Worm (Caenorhabditis elegans) whole organism, late embryonic: ENCODE data around the gene clh-4.

Experiments
- K09A11.1 ChIP-seq: sonication (generic microtip); optimal IDR thresholded peaks from 2 replicates; lab custom pipeline; 2017; ENCODE audit warnings: antibody characterized with exemption, mild to moderate bottlenecking, missing genetic modification characterization, missing compliant biosample characterization; ENCODE audit not compliant: insufficient read depth
- Y22D7AL.16 ChIP-seq: sonication (generic microtip); optimal IDR thresholded peaks from 2 replicates; lab custom pipeline; 2016; ENCODE audit warnings: missing genetic modification characterization, missing compliant biosample characterization
- ama-1 ChIP-seq: fragments of 150-350 bp; optimal IDR thresholded peaks from 2 replicates; lab custom pipeline; 2014
- ceh-14 ChIP-seq: sonication (generic microtip); optimal IDR thresholded peaks from 2 replicates; lab custom pipeline; 2016; ENCODE audit warnings: missing genotype, missing genetic modification characterization, missing compliant biosample characterization
- ceh-18 ChIP-seq: sonication (generic microtip); optimal IDR thresholded peaks from 2 replicates; lab custom pipeline; 2016; ENCODE audit warnings: missing genetic modification characterization, missing compliant biosample characterization
- ceh-19 ChIP-seq: fragments of 200-800 bp; sonication (Bioruptor generic); optimal IDR thresholded peaks from 2 replicates; lab custom pipeline; 2018; ENCODE audit warnings: mild to moderate bottlenecking, missing genetic modification characterization, missing compliant biosample characterization
- ceh-2 ChIP-seq: sonication (generic microtip); optimal IDR thresholded peaks from 2 replicates; lab custom pipeline; 2016; ENCODE audit warnings: missing genotype, missing genetic modification characterization, missing compliant biosample characterization
- ceh-31 ChIP-seq: sonication (generic microtip); optimal IDR thresholded peaks from 2 replicates; lab custom pipeline; 2016; ENCODE audit warnings: missing genetic modification characterization, missing compliant biosample characterization
- ceh-45 ChIP-seq: fragments of 200-800 bp; sonication (Bioruptor generic); IDR thresholded peaks from 2 replicates; pipeline ENCODE4 v1.3.6; 2022; ENCODE audit warnings: missing genetic modification reagents, missing genetic modification characterization, missing compliant biosample characterization
- ceh-48 ChIP-seq: sonication (generic microtip); optimal IDR thresholded peaks from 2 replicates; lab custom pipeline; 2016; ENCODE audit warnings: missing genetic modification characterization, inconsistent platforms, missing compliant biosample characterization
- che-1 ChIP-seq: sonication (generic microtip); optimal IDR thresholded peaks from 2 replicates; lab custom pipeline; 2016; ENCODE audit warnings: mild to moderate bottlenecking, missing genetic modification characterization, missing compliant biosample characterization
- dve-1 ChIP-seq: sonication (generic microtip); optimal IDR thresholded peaks from 2 replicates; lab custom pipeline; 2017; ENCODE audit warnings: antibody characterized with exemption, mild to moderate bottlenecking, missing genetic modification characterization, missing compliant biosample characterization
- elt-4 ChIP-seq: sonication (generic microtip); optimal IDR thresholded peaks from 2 replicates; lab custom pipeline; 2016; ENCODE audit warnings: missing genetic modification characterization, missing compliant biosample characterization
- gmeb-2 ChIP-seq: sonication (generic microtip); optimal IDR thresholded peaks from 2 replicates; lab custom pipeline; 2016; ENCODE audit warnings: missing genetic modification characterization, inconsistent platforms, missing compliant biosample characterization
- hlh-13 ChIP-seq: fragments of 200-800 bp; sonication (Bioruptor generic); optimal IDR thresholded peaks from 2 replicates; lab custom pipeline; 2018; ENCODE audit warnings: mild to moderate bottlenecking, missing genetic modification characterization, missing compliant biosample characterization
- hlh-15 ChIP-seq: sonication (generic microtip); optimal IDR thresholded peaks from 2 replicates; lab custom pipeline; 2016; ENCODE audit warnings: missing genetic modification characterization, missing compliant biosample characterization
- hlh-30 ChIP-seq: sonication (generic microtip); optimal IDR thresholded peaks from 2 replicates; lab custom pipeline; 2017; ENCODE audit warnings: antibody characterized with exemption, missing genetic modification characterization, missing compliant biosample characterization; ENCODE audit not compliant: insufficient read depth
- hlh-6 ChIP-seq: sonication (generic microtip); optimal IDR thresholded peaks from 2 replicates; lab custom pipeline; 2016; ENCODE audit warnings: missing genotype, missing genetic modification characterization, missing compliant biosample characterization
- lin-11 ChIP-seq: fragments of 200-800 bp; sonication (Bioruptor generic); optimal IDR thresholded peaks from 2 replicates; lab custom pipeline; 2018; ENCODE audit warnings: mild to moderate bottlenecking, missing genetic modification characterization, missing compliant biosample characterization
- nhr-11 ChIP-seq: fragments of 150-350 bp; optimal IDR thresholded peaks from 2 replicates; lab custom pipeline; 2014; ENCODE audit warnings: missing biosample characterization, missing genetic modification characterization
- npax-4 ChIP-seq: sonication (generic microtip); optimal IDR thresholded peaks from 2 replicates; lab custom pipeline; 2016; ENCODE audit warnings: missing genetic modification characterization, missing compliant biosample characterization
- pax-1 ChIP-seq: fragments of 150-350 bp; optimal IDR thresholded peaks from 2 replicates; lab custom pipeline; 2014; ENCODE audit warnings: missing biosample characterization, missing genetic modification characterization
- pha-4 ChIP-seq: fragments of 150-350 bp; optimal IDR thresholded peaks from 2 replicates; lab custom pipeline; 2018; ENCODE audit warnings: missing biosample characterization, missing genetic modification reagents, missing genetic modification characterization
- pros-1 ChIP-seq: fragments of 150-350 bp; optimal IDR thresholded peaks from 2 replicates; lab custom pipeline; 2014; ENCODE audit warnings: missing biosample characterization, missing genetic modification reagents, missing genetic modification characterization
- ref-2 ChIP-seq: sonication (generic microtip); optimal IDR thresholded peaks from 2 replicates; lab custom pipeline; 2016; ENCODE audit warnings: missing genetic modification characterization, missing compliant biosample characterization
- rnt-1 ChIP-seq: sonication (generic microtip); optimal IDR thresholded peaks from 2 replicates; lab custom pipeline; 2016; ENCODE audit warnings: missing genetic modification characterization, missing compliant biosample characterization
- sox-4 ChIP-seq: sonication (generic microtip); optimal IDR thresholded peaks from 2 replicates; lab custom pipeline; 2017; ENCODE audit warnings: mild to moderate bottlenecking, missing genetic modification characterization, inconsistent platforms, missing compliant biosample characterization
- syd-9 ChIP-seq: sonication (generic microtip); optimal IDR thresholded peaks from 2 replicates; lab custom pipeline; 2016; ENCODE audit warnings: mild to moderate bottlenecking, missing genetic modification characterization, moderate library complexity, missing compliant biosample characterization
- tbx-7 ChIP-seq: sonication (generic microtip); optimal IDR thresholded peaks from 2 replicates; lab custom pipeline; 2016; ENCODE audit warnings: missing genotype, missing genetic modification characterization, missing compliant biosample characterization
- ttx-3 ChIP-seq: sonication (generic microtip); optimal IDR thresholded peaks from 2 replicates; lab custom pipeline; 2016; ENCODE audit warnings: missing genetic modification reagents, missing genetic modification characterization, missing compliant biosample characterization
- unc-3 ChIP-seq, 2 experiments: fragments of 200-800 bp in 1 of 2; sonication (Bioruptor generic) in 1 of 2; sonication (generic microtip) in 1 of 2; conservative IDR thresholded peaks in 1 of 2; optimal IDR thresholded peaks in 1 of 2; 2 replicates each; pipeline versions ENCODE4 v1.3.6 to Lab custom; 2016 to 2022; ENCODE audit warnings: missing compliant biosample characterization in 2 of 2, missing genetic modification characterization in 2 of 2, missing genetic modification reagents in 1 of 2
- zip-5 ChIP-seq: sonication (generic microtip); optimal IDR thresholded peaks from 2 replicates; lab custom pipeline; 2016; ENCODE audit warnings: missing genetic modification characterization, missing compliant biosample characterization
- ztf-16 ChIP-seq: sonication (generic microtip); optimal IDR thresholded peaks from 2 replicates; lab custom pipeline; 2017; ENCODE audit warnings: missing genetic modification characterization, missing compliant biosample characterization

clh-4 gene

ce11 chrX:4100473-4100872 lies at the start of gene clh-4:
clh-4 (minus strand) TSS chrX:4100573.
- TF ChIP-seq ceh-14 (tag; lab: Kevin White, UChicago) (no peak), ztf-16 (tag; lab: Kevin White, UChicago) (no peak), zip-5 (no peak), dve-1 (tag; lab: Kevin White, UChicago) (no peak), gmeb-2 (no peak), syd-9 (tag; lab: Kevin White, UChicago) (no peak), ceh-31 (tag; lab: Kevin White, UChicago) (no peak), ama-1 (lab: Kevin White, UChicago) (no peak)
- TF ChIP-seq, all 69 proteins: peak for 0

- no peak for TF ChIP-seq ceh-18 (tag; lab: Kevin White, UChicago)
- TF ChIP-seq, all 69 proteins: peak for 0
Observed at ce11 chrX:4148449-4149031, 48.2 kb upstream of the clh-4 start.

ce11 chrX:4147600-4148448 lies 47.5 kb upstream of the clh-4 start:
- TF ChIP-seq Y22D7AL.16, result no peak
- no peak for TF ChIP-seq rnt-1 (tag; lab: Kevin White, UChicago)
- no peak for TF ChIP-seq ceh-45 (GFP tag; lab: Robert Waterston, UW)
- no peak for TF ChIP-seq pros-1
- no peak for TF ChIP-seq nhr-11 (tag; lab: Kevin White, UChicago)
- no peak for TF ChIP-seq npax-4 (tag; lab: Kevin White, UChicago)
- no peak for TF ChIP-seq hlh-6 (tag; lab: Kevin White, UChicago)
- TF ChIP-seq ref-2, result no peak
- TF ChIP-seq unc-3 (GFP tag; conservative IDR thresholded peaks at IDR 0.05; lab: Robert Waterston, UW), result no peak
- no peak for TF ChIP-seq unc-3 (tag; optimal IDR thresholded peaks at IDR 0.05; lab: Kevin White, UChicago)
- TF ChIP-seq lin-11, result no peak
- no peak for TF ChIP-seq K09A11.1 (tag; lab: Kevin White, UChicago)
- no peak for TF ChIP-seq pha-4 (tag; lab: Kevin White, UChicago)

ce11 chrX:4146798-4147543 lies 46.6 kb upstream of the clh-4 start:
- TF ChIP-seq nhr-11 (tag; lab: Kevin White, UChicago) (no peak), ceh-2 (tag; lab: Kevin White, UChicago) (no peak), hlh-15 (no peak), tbx-7 (tag; lab: Kevin White, UChicago) (no peak), sox-4 (no peak), ttx-3 (tag; lab: Kevin White, UChicago) (no peak), elt-4 (tag; lab: Kevin White, UChicago) (no peak), hlh-30 (tag; lab: Kevin White, UChicago) (no peak), syd-9 (tag; lab: Kevin White, UChicago) (no peak), ceh-14 (tag; lab: Kevin White, UChicago) (no peak), pax-1 (tag; lab: Kevin White, UChicago) (no peak), ceh-19 (GFP tag; lab: Kevin White, UChicago) (no peak)

ce11 chrX:4146046-4146445 lies 45.7 kb upstream of the clh-4 start:
- TF ChIP-seq ceh-48 (tag; lab: Kevin White, UChicago) (no peak), nhr-11 (tag; lab: Kevin White, UChicago) (no peak), lin-11 (no peak), hlh-13 (GFP tag; lab: Kevin White, UChicago) (no peak), che-1 (tag; lab: Kevin White, UChicago) (no peak)
